Fruit fly (Drosophila melanogaster): ENCODE results near the gene CG8945.
A peak's percentile ranks its signal among the peaks of the same experiment; 100 is the strongest.

CG8945 gene

dm6 chrX:17108000-17108399 is 20.5 kb upstream of the CG8945 start (continued):
- no peak for TF ChIP-seq CG1233 (GFP tag; optimal IDR thresholded peaks at IDR 0.05)
- TF ChIP-seq CG8089 (GFP tag; optimal IDR thresholded peaks at IDR 0.05), result no peak
- no peak for TF ChIP-seq tin (GFP tag; optimal IDR thresholded peaks at IDR 0.05)
- no peak for TF ChIP-seq mld (GFP tag; IDR thresholded peaks at IDR 0.05; ENCODE audit: partially characterized antibody)
- TF ChIP-seq Hr51 (GFP tag; optimal IDR thresholded peaks at IDR 0.05), result peak in 1 of 2 experiments; percentile 11
- TF ChIP-seq CG7987 (GFP tag; optimal IDR thresholded peaks at IDR 0.05), result no peak
- no peak for TF ChIP-seq oc (tag; optimal IDR thresholded peaks at IDR 0.05)
- TF ChIP-seq Meics (GFP tag; optimal IDR thresholded peaks at IDR 0.05), result no peak
- TF ChIP-seq seq (GFP tag; IDR thresholded peaks at IDR 0.05), result no peak
- TF ChIP-seq CG11456 (GFP tag; IDR thresholded peaks at IDR 0.05), result no peak
- no peak for TF ChIP-seq btn (GFP tag; optimal IDR thresholded peaks at IDR 0.05)
- TF ChIP-seq CG10267 (tag; optimal IDR thresholded peaks at IDR 0.05), result no peak
- TF ChIP-seq CG10654 (GFP tag; optimal IDR thresholded peaks at IDR 0.05), result no peak
- TF ChIP-seq kah (GFP tag; optimal IDR thresholded peaks at IDR 0.05), result no peak
- TF ChIP-seq sim (GFP tag; IDR thresholded peaks at IDR 0.05), result no peak
- no peak for TF ChIP-seq ttk (GFP tag; IDR thresholded peaks at IDR 0.05)
- TF ChIP-seq slp2 (GFP tag; optimal IDR thresholded peaks at IDR 0.05), result no peak
- no peak for TF ChIP-seq CG9609 (GFP tag; optimal IDR thresholded peaks at IDR 0.05)
- no peak for TF ChIP-seq kni (GFP tag; optimal IDR thresholded peaks at IDR 0.05)
- no peak for TF ChIP-seq CG6654 (GFP tag; optimal IDR thresholded peaks at IDR 0.05)
- no peak for TF ChIP-seq CG7556 (GFP tag; optimal IDR thresholded peaks at IDR 0.05)
- TF ChIP-seq CG1647 (GFP tag; optimal IDR thresholded peaks at IDR 0.05), result no peak
- TF ChIP-seq CG18262 (tag; optimal IDR thresholded peaks at IDR 0.05), result peak; percentile 10
- TF ChIP-seq CG14667 (GFP tag; IDR thresholded peaks at IDR 0.05), result no peak
- no peak for TF ChIP-seq CG8944 (GFP tag; optimal IDR thresholded peaks at IDR 0.05)
- no peak for TF ChIP-seq Xbp1 (GFP tag; optimal IDR thresholded peaks at IDR 0.05)
- no peak for TF ChIP-seq Tbp (GFP tag; optimal IDR thresholded peaks at IDR 0.05)
- TF ChIP-seq twi (tag; optimal IDR thresholded peaks at IDR 0.05), result no peak
- no peak for TF ChIP-seq CG17328 (GFP tag; IDR thresholded peaks at IDR 0.05)
- TF ChIP-seq CG8478 (optimal IDR thresholded peaks at IDR 0.05), result no peak
- TF ChIP-seq CG4820 (GFP tag; optimal IDR thresholded peaks at IDR 0.05), result no peak
- TF ChIP-seq CG34376 (GFP tag; optimal IDR thresholded peaks at IDR 0.05), result no peak
- TF ChIP-seq CG16815 (GFP tag; optimal IDR thresholded peaks at IDR 0.05), result no peak
- no peak for TF ChIP-seq CG9437 (GFP tag; optimal IDR thresholded peaks at IDR 0.05)
- TF ChIP-seq HLH4C (GFP tag; IDR thresholded peaks at IDR 0.05; ENCODE audit: partially characterized antibody), result no peak
- TF ChIP-seq Dfd (GFP tag; optimal IDR thresholded peaks at IDR 0.05), result no peak
- no peak for TF ChIP-seq Lpt (GFP tag; optimal IDR thresholded peaks at IDR 0.05)
- TF ChIP-seq Usf (GFP tag; optimal IDR thresholded peaks at IDR 0.05), result no peak
- no peak for TF ChIP-seq PHDP (tag; optimal IDR thresholded peaks at IDR 0.05)
- no peak for TF ChIP-seq kay (GFP tag; optimal IDR thresholded peaks at IDR 0.05)
- TF ChIP-seq CG1792 (GFP tag; optimal IDR thresholded peaks at IDR 0.05), result no peak
- no peak for TF ChIP-seq ro (GFP tag; IDR thresholded peaks at IDR 0.05)
- TF ChIP-seq CG11093 (GFP tag; IDR thresholded peaks at IDR 0.05), result no peak
- no peak for TF ChIP-seq CG33213 (GFP tag; optimal IDR thresholded peaks at IDR 0.05)
- no peak for TF ChIP-seq schlank (tag; optimal IDR thresholded peaks at IDR 0.05)
- peak; percentile 6 for TF ChIP-seq unpg (GFP tag; optimal IDR thresholded peaks at IDR 0.05)
- TF ChIP-seq CG14965 (GFP tag; optimal IDR thresholded peaks at IDR 0.05; ENCODE audit: borderline replicate concordance), result no peak
- peak; percentile 56 for TF ChIP-seq Med (GFP tag)
- TF ChIP-seq GATAe (GFP tag; conservative IDR thresholded peaks at IDR 0.05), result no peak
- no peak for TF ChIP-seq D19B (GFP tag; optimal IDR thresholded peaks at IDR 0.05)
- TF ChIP-seq Doc2 (GFP tag; IDR thresholded peaks at IDR 0.05), result no peak
- no peak for TF ChIP-seq CG34422 (GFP tag; IDR thresholded peaks at IDR 0.05)
- no peak for TF ChIP-seq CG10462 (GFP tag; optimal IDR thresholded peaks at IDR 0.05)
